Fruit fly (Drosophila melanogaster) whole organism, embryonic: ENCODE data around the gene CG31882.
A peak's percentile ranks its signal among the peaks of the same experiment; 100 is the strongest.

Source experiments
- Antp ChIP-seq: fragments of 200-800 bp; sonication (Bioruptor generic); optimal IDR thresholded peaks from 3 replicates; lab custom pipeline; 2016; ENCODE audit warnings: missing biosample characterization, missing genetic modification characterization
- CG10431 ChIP-seq: fragments of 200-800 bp; sonication (Bioruptor generic); optimal IDR thresholded peaks from 3 replicates; lab custom pipeline; 2018; ENCODE audit warnings: missing biosample characterization, mild to moderate bottlenecking, missing genetic modification characterization
- CG12236 ChIP-seq: fragments of 200-800 bp; sonication (Bioruptor generic); optimal IDR thresholded peaks from 2 replicates; lab custom pipeline; 2016; ENCODE audit warnings: missing biosample characterization, missing genetic modification characterization
- CG12769 ChIP-seq: fragments of 200-800 bp; sonication (Bioruptor generic); optimal IDR thresholded peaks from 2 replicates; lab custom pipeline; 2019; ENCODE audit warnings: missing biosample characterization, mild to moderate bottlenecking, missing genetic modification characterization, moderate library complexity
- CG1647 ChIP-seq: fragments of 200-800 bp; sonication (Bioruptor generic); optimal IDR thresholded peaks from 3 replicates; lab custom pipeline; 2016; ENCODE audit warnings: missing biosample characterization, missing genetic modification characterization
- CG16863 ChIP-seq: fragments of 200-800 bp; sonication (Bioruptor generic); optimal IDR thresholded peaks from 3 replicates; lab custom pipeline; 2016; ENCODE audit warnings: missing biosample characterization, missing genetic modification characterization
- CG17385 ChIP-seq: fragments of 200-800 bp; sonication (Bioruptor generic); optimal IDR thresholded peaks from 3 replicates; lab custom pipeline; 2018; ENCODE audit warnings: missing biosample characterization, mild to moderate bottlenecking, missing genetic modification characterization
- CG1832 ChIP-seq: fragments of 200-800 bp; sonication (Bioruptor generic); optimal IDR thresholded peaks from 2 replicates; lab custom pipeline; 2017; ENCODE audit warnings: missing biosample characterization, mild to moderate bottlenecking, missing genetic modification characterization, inconsistent platforms
- CG30431 ChIP-seq: fragments of 200-800 bp; sonication (Bioruptor generic); optimal IDR thresholded peaks from 2 replicates; lab custom pipeline; 2017; ENCODE audit warnings: missing biosample characterization, missing genetic modification characterization
- CG3281 ChIP-seq: fragments of 200-800 bp; sonication (Bioruptor generic); optimal IDR thresholded peaks from 3 replicates; lab custom pipeline; 2017; ENCODE audit warnings: missing biosample characterization, mild to moderate bottlenecking, missing genetic modification characterization
- CG34376 ChIP-seq: fragments of 200-800 bp; sonication (Bioruptor generic); optimal IDR thresholded peaks from 2 replicates; lab custom pipeline; 2018; ENCODE audit warnings: missing biosample characterization, mild to moderate bottlenecking, missing genetic modification characterization
- CG6254 ChIP-seq: fragments of 200-800 bp; sonication (Bioruptor generic); optimal IDR thresholded peaks from 3 replicates; lab custom pipeline; 2017; ENCODE audit warnings: mild to moderate bottlenecking, missing biosample characterization, missing genetic modification reagents, missing genetic modification characterization
- CG6813 ChIP-seq: fragments of 200-800 bp; sonication (Bioruptor generic); optimal IDR thresholded peaks from 2 replicates; lab custom pipeline; 2017; ENCODE audit warnings: missing biosample characterization, missing genetic modification characterization, mild to moderate bottlenecking, moderate library complexity, missing genetic modification reagents
- CG7745 ChIP-seq: fragments of 200-800 bp; sonication (Bioruptor generic); optimal IDR thresholded peaks from 2 replicates; lab custom pipeline; 2018; ENCODE audit warnings: missing biosample characterization, mild to moderate bottlenecking, missing genetic modification characterization, moderate library complexity
- Dad ChIP-seq: fragments of 200-800 bp; sonication (Bioruptor generic); optimal IDR thresholded peaks from 3 replicates; lab custom pipeline; 2016; ENCODE audit warnings: missing biosample characterization, missing genetic modification characterization
- GATAe ChIP-seq: fragments of 200-800 bp; sonication (Bioruptor generic); conservative IDR thresholded peaks from 2 replicates; pipeline ENCODE4 v1.3.6; 2022; ENCODE audit warnings: missing biosample characterization, missing genetic modification characterization
- HLH3B ChIP-seq: fragments of 200-800 bp; sonication (Bioruptor generic); IDR thresholded peaks from 2 replicates; pipeline ENCODE4 v1.3.6; 2022; ENCODE audit warnings: missing biosample characterization, missing genetic modification characterization
- Hey ChIP-seq: fragments of 200-800 bp; sonication (Bioruptor generic); optimal IDR thresholded peaks from 3 replicates; lab custom pipeline; 2018; ENCODE audit warnings: missing biosample characterization, mild to moderate bottlenecking, missing genetic modification characterization
- HmgZ ChIP-seq: fragments of 200-800 bp; sonication (Bioruptor generic); optimal IDR thresholded peaks from 2 replicates; lab custom pipeline; 2018; ENCODE audit warnings: missing biosample characterization, mild to moderate bottlenecking, missing genetic modification characterization
- Hr78 ChIP-seq, 2 experiments: fragments of 200-800 bp in 1 of 2; fragments of >200 bp in 1 of 2; sonication (Bioruptor generic) in 1 of 2; optimal IDR thresholded peaks; 2 replicates each; lab custom pipeline; 2017 to 2019; ENCODE audit warnings: missing biosample characterization in 2 of 2, missing genetic modification characterization in 2 of 2, mild to moderate bottlenecking in 1 of 2, moderate library complexity in 1 of 2
- Med ChIP-seq: fragments of 200-800 bp; sonication (Bioruptor generic); peaks from one replicate; lab custom pipeline; 2016; ENCODE audit warnings: missing biosample characterization, missing genetic modification characterization, mild to moderate bottlenecking, inconsistent platforms, moderate library complexity
- Mes4 ChIP-seq: fragments of 200-800 bp; sonication (Bioruptor generic); optimal IDR thresholded peaks from 2 replicates; lab custom pipeline; 2016; ENCODE audit warnings: missing biosample characterization, missing genetic modification characterization
- Myb ChIP-seq: fragments of 200-800 bp; sonication (Bioruptor generic); optimal IDR thresholded peaks from 2 replicates; lab custom pipeline; 2016; ENCODE audit warnings: missing biosample characterization, missing genetic modification characterization
- NFAT ChIP-seq: fragments of 200-800 bp; sonication (Bioruptor generic); IDR thresholded peaks from 2 replicates; pipeline ENCODE4 v1.3.6; 2022; ENCODE audit warnings: missing biosample characterization, missing genetic modification characterization
- Poxn ChIP-seq: fragments of 200-800 bp; sonication (Bioruptor generic); IDR thresholded peaks from 2 replicates; pipeline ENCODE4 v1.3.6; 2022; ENCODE audit warnings: missing biosample characterization, missing genetic modification characterization
- Rfx ChIP-seq: fragments of 200-800 bp; sonication (Bioruptor generic); IDR thresholded peaks from 2 replicates; pipeline ENCODE4 v1.3.6; 2022; ENCODE audit warnings: missing biosample characterization, missing genetic modification characterization
- TFAM ChIP-seq: fragments of 200-800 bp; sonication (Bioruptor generic); optimal IDR thresholded peaks from 2 replicates; lab custom pipeline; 2017; ENCODE audit warnings: missing biosample characterization, missing genetic modification characterization, inconsistent platforms
- YL-1 ChIP-seq: fragments of 200-800 bp; sonication (Bioruptor generic); optimal IDR thresholded peaks from 3 replicates; lab custom pipeline; 2017; ENCODE audit warnings: missing biosample characterization, mild to moderate bottlenecking, missing genetic modification characterization
- bbx ChIP-seq: fragments of 200-800 bp; sonication (Bioruptor generic); IDR thresholded peaks from 2 replicates; pipeline ENCODE4 v1.3.6; 2022; ENCODE audit warnings: missing biosample characterization, missing genetic modification characterization; ENCODE audit not compliant: partially characterized antibody
- caup ChIP-seq: fragments of 200-800 bp; sonication (Bioruptor generic); optimal IDR thresholded peaks from 3 replicates; lab custom pipeline; 2017; ENCODE audit warnings: missing biosample characterization, mild to moderate bottlenecking, missing genetic modification characterization, moderate library complexity; ENCODE audit not compliant: severe bottlenecking
- cg ChIP-seq: fragments of 200-800 bp; sonication (Bioruptor generic); optimal IDR thresholded peaks from 3 replicates; lab custom pipeline; 2019; ENCODE audit warnings: missing biosample characterization, mild to moderate bottlenecking, missing genetic modification characterization, moderate library complexity
- cwo ChIP-seq: fragments of 200-800 bp; sonication (Bioruptor generic); optimal IDR thresholded peaks from 3 replicates; lab custom pipeline; 2017; ENCODE audit warnings: missing biosample characterization, missing genetic modification characterization, mild to moderate bottlenecking, moderate library complexity, missing genetic modification reagents
- exex ChIP-seq: fragments of 200-800 bp; sonication (Bioruptor generic); optimal IDR thresholded peaks from 4 replicates; lab custom pipeline; 2018; ENCODE audit warnings: missing biosample characterization, mild to moderate bottlenecking, missing genetic modification characterization, moderate library complexity
- fd102C ChIP-seq: fragments of 200-800 bp; sonication (Bioruptor generic); optimal IDR thresholded peaks from 2 replicates; lab custom pipeline; 2018; ENCODE audit warnings: missing biosample characterization, mild to moderate bottlenecking, missing genetic modification characterization, moderate library complexity
- grn ChIP-seq: fragments of 200-800 bp; sonication (Bioruptor generic); optimal IDR thresholded peaks from 3 replicates; lab custom pipeline; 2017; ENCODE audit warnings: missing biosample characterization, missing genetic modification characterization
- gro ChIP-seq: fragments of 200-800 bp; sonication (Bioruptor generic); optimal IDR thresholded peaks from 2 replicates; lab custom pipeline; 2016; ENCODE audit warnings: missing biosample characterization, missing genetic modification characterization
- kay ChIP-seq: fragments of 200-800 bp; sonication (Bioruptor generic); optimal IDR thresholded peaks from 2 replicates; lab custom pipeline; 2016; ENCODE audit warnings: missing biosample characterization, missing genetic modification characterization
- lab ChIP-seq: fragments of 200-800 bp; sonication (Bioruptor generic); optimal IDR thresholded peaks from 3 replicates; lab custom pipeline; 2017; ENCODE audit warnings: missing biosample characterization, missing genetic modification characterization, mild to moderate bottlenecking, moderate library complexity, missing genetic modification reagents
- mirr ChIP-seq: fragments of 200-800 bp; sonication (Bioruptor generic); optimal IDR thresholded peaks from 3 replicates; lab custom pipeline; 2018; ENCODE audit warnings: missing biosample characterization, mild to moderate bottlenecking, missing genetic modification characterization
- nom ChIP-seq: fragments of 200-800 bp; sonication (Bioruptor generic); optimal IDR thresholded peaks from 2 replicates; lab custom pipeline; 2017; ENCODE audit warnings: missing biosample characterization, missing genetic modification characterization, mild to moderate bottlenecking, moderate library complexity, missing genetic modification reagents
- org-1 ChIP-seq: fragments of 200-800 bp; sonication (Bioruptor generic); optimal IDR thresholded peaks from 2 replicates; lab custom pipeline; 2017; ENCODE audit warnings: missing biosample characterization, missing genetic modification characterization
- prd ChIP-seq, 3 experiments: fragments of >200 bp in 2 of 3; fragments of 200-800 bp in 1 of 3; sonication (Bioruptor generic) in 1 of 3; optimal IDR thresholded peaks in 2 of 3; IDR thresholded peaks in 1 of 3; 2 replicates in 2 of 3; 3 replicates in 1 of 3; pipeline versions ENCODE4 v1.3.6 to Lab custom; 2017 to 2022; ENCODE audit warnings: missing biosample characterization in 1 of 3, missing genetic modification characterization in 1 of 3
- run ChIP-seq: fragments of 200-800 bp; sonication (Bioruptor generic); optimal IDR thresholded peaks from 3 replicates; lab custom pipeline; 2018; ENCODE audit warnings: missing biosample characterization, mild to moderate bottlenecking, missing genetic modification characterization
- sd ChIP-seq: fragments of 200-800 bp; sonication (Bioruptor generic); optimal IDR thresholded peaks from 3 replicates; lab custom pipeline; 2018; ENCODE audit warnings: missing biosample characterization, mild to moderate bottlenecking, missing genetic modification characterization, moderate library complexity
- sr ChIP-seq: fragments of 200-800 bp; sonication (Bioruptor generic); IDR thresholded peaks from 3 replicates; pipeline ENCODE4 v1.3.6; 2022; ENCODE audit warnings: missing biosample characterization, missing genetic modification characterization
- stc ChIP-seq: fragments of 200-800 bp; sonication (Bioruptor generic); IDR thresholded peaks from 2 replicates; pipeline ENCODE4 v1.3.6; 2022; ENCODE audit warnings: missing biosample characterization, missing genetic modification characterization
- sug ChIP-seq: fragments of 200-800 bp; optimal IDR thresholded peaks from 2 replicates; lab custom pipeline; 2019; ENCODE audit warnings: missing biosample characterization, mild to moderate bottlenecking, missing genetic modification characterization, moderate library complexity

The CG31882 gene

dm6 chr2L:9633098-9633497, 8.0 kb upstream of the CG31882 start (continued):
- TF ChIP-seq stc (GFP tag; lab: Robert Waterston, UW) (0 out of 2 replicates have a peak, but pooled peaks have one; percentile 24), fd102C (GFP tag; lab: Kevin White, UChicago) (peak; percentile 81), CG6254 (peak; percentile 75)

- TF ChIP-seq CG3281 (GFP tag; lab: Kevin White, UChicago) = no peak
- no peak for TF ChIP-seq CG6813
- TF ChIP-seq TFAM (GFP tag; lab: Kevin White, UChicago) = no peak
- no peak for TF ChIP-seq CG7745 (tag; lab: Kevin White, UChicago)
- TF ChIP-seq Hr78 (GFP tag; optimal IDR thresholded peaks at IDR 0.05; lab: Kevin White, UChicago) = peak in 1 of 2 experiments; percentile 23
- no peak for TF ChIP-seq nom (GFP tag; lab: Kevin White, UChicago)
- no peak for TF ChIP-seq Mes4 (GFP tag; lab: Kevin White, UChicago)
- TF ChIP-seq CG1832 (GFP tag; lab: Kevin White, UChicago) = no peak
- TF ChIP-seq bbx (GFP tag; lab: Robert Waterston, UW) = no peak
- TF ChIP-seq Hey (tag; lab: Kevin White, UChicago) = peak; percentile 22
- TF ChIP-seq Rfx (GFP tag; lab: Robert Waterston, UW) = peak; percentile 29; the same call in 1 of the 2 replicates
- TF ChIP-seq caup (GFP tag; lab: Kevin White, UChicago) = no peak
- TF ChIP-seq CG16863 (GFP tag; lab: Kevin White, UChicago) = no peak
- no peak for TF ChIP-seq sr (GFP tag; lab: Robert Waterston, UW)
- no peak for TF ChIP-seq CG12236 (GFP tag; lab: Kevin White, UChicago)
- TF ChIP-seq cg (GFP tag; lab: Kevin White, UChicago) = peak; percentile 9
- TF ChIP-seq Dad (GFP tag; lab: Kevin White, UChicago) = no peak
- peak; percentile 91 for TF ChIP-seq sug
- peak; percentile 54 for TF ChIP-seq kay (GFP tag; lab: Kevin White, UChicago)
- TF ChIP-seq grn (GFP tag; lab: Kevin White, UChicago) = peak; percentile 100
- TF ChIP-seq Poxn (GFP tag; lab: Robert Waterston, UW) = no peak
- no peak for TF ChIP-seq HLH3B (GFP tag; lab: Robert Waterston, UW)
- peak; percentile 49 for TF ChIP-seq gro (GFP tag; lab: Kevin White, UChicago)
- TF ChIP-seq mirr = peak; percentile 91
- TF ChIP-seq prd (optimal IDR thresholded peaks at IDR 0.05; lab: Kevin White, UChicago) = no peak
- TF ChIP-seq prd (GFP tag; IDR thresholded peaks at IDR 0.05; lab: Robert Waterston, UW) = no peak
- TF ChIP-seq sd (tag; lab: Kevin White, UChicago) = peak; percentile 87
- no peak for TF ChIP-seq CG17385 (GFP tag; lab: Kevin White, UChicago)
- TF ChIP-seq HmgZ (tag; lab: Kevin White, UChicago) = peak; percentile 52
- peak; percentile 95 for TF ChIP-seq run
- peak; percentile 80 for TF ChIP-seq CG34376 (GFP tag; lab: Kevin White, UChicago)
- peak; percentile 73 for TF ChIP-seq GATAe
- TF ChIP-seq CG30431 (GFP tag; lab: Kevin White, UChicago) = no peak
- no peak for TF ChIP-seq Myb (GFP tag; lab: Kevin White, UChicago)
- peak; percentile 41 for TF ChIP-seq cwo (GFP tag; lab: Kevin White, UChicago)
- peak; percentile 59 for TF ChIP-seq CG12769 (tag; lab: Kevin White, UChicago)
- TF ChIP-seq exex (tag; lab: Kevin White, UChicago) = peak; percentile 95
- peak; percentile 6 for TF ChIP-seq lab
- TF ChIP-seq CG1647 (GFP tag; lab: Kevin White, UChicago) = no peak
- no peak for TF ChIP-seq NFAT (GFP tag; lab: Robert Waterston, UW)
- peak; percentile 62 for TF ChIP-seq Med
- TF ChIP-seq Antp (GFP tag; lab: Kevin White, UChicago) = no peak
- TF ChIP-seq CG10431 = no peak
- TF ChIP-seq org-1 (GFP tag; lab: Kevin White, UChicago) = no peak
- TF ChIP-seq YL-1 (GFP tag; lab: Kevin White, UChicago) = no peak
- TF ChIP-seq, all 482 proteins: peak for 19
Measured at dm6 chr2L:9619925-9620324, 5.2 kb downstream of the CG31882 start.
